Fruit fly (Drosophila melanogaster): ENCODE data around the gene Jon25Biii.

Jon25Biii gene

dm6 chr2L:4981278-4981966 is 30.9 kb upstream of the Jon25Biii start, which contains the start of the genes CG8892 and CG34126 (continued):
- peak; percentile 98 for TF ChIP-seq slbo (GFP tag; IDR thresholded peaks at IDR 0.05)
- TF ChIP-seq pnt (GFP tag; optimal IDR thresholded peaks at IDR 0.05) = peak; percentile 97
- TF ChIP-seq Pdp1 (GFP tag; optimal IDR thresholded peaks at IDR 0.05) = peak; percentile 95 to 98
- TF ChIP-seq Hr3 (GFP tag; optimal IDR thresholded peaks at IDR 0.05) = peak; percentile 99
- TF ChIP-seq CG13424 (tag; optimal IDR thresholded peaks at IDR 0.05) = peak; percentile 98
- peak; percentile 98 for TF ChIP-seq jumu (GFP tag; optimal IDR thresholded peaks at IDR 0.05)
- peak; percentile 94 for TF ChIP-seq CG15601 (tag; optimal IDR thresholded peaks at IDR 0.05)
- TF ChIP-seq CoRest (tag; optimal IDR thresholded peaks at IDR 0.05) = peak; percentile 99
- peak; percentile 89 for TF ChIP-seq GATAe (GFP tag; conservative IDR thresholded peaks at IDR 0.05)
- no peak for TF ChIP-seq usp (GFP tag; optimal IDR thresholded peaks at IDR 0.05)
- TF ChIP-seq CG6272 (GFP tag; IDR thresholded peaks at IDR 0.05) = peak; percentile 97
- peak; percentile 88 for TF ChIP-seq CG1024 (GFP tag; IDR thresholded peaks at IDR 0.05)
- peak; percentile 93 for TF ChIP-seq CG17385 (GFP tag; optimal IDR thresholded peaks at IDR 0.05)
- peak; percentile 96 for TF ChIP-seq CG18476 (GFP tag; optimal IDR thresholded peaks at IDR 0.05)
- peak; percentile 96 for TF ChIP-seq CG11247 (GFP tag; IDR thresholded peaks at IDR 0.05)
- peak; percentile 90 for TF ChIP-seq da (GFP tag; optimal IDR thresholded peaks at IDR 0.05)
- peak; percentile 84 for TF ChIP-seq CG10431 (GFP tag; optimal IDR thresholded peaks at IDR 0.05)
- peak; percentile 97 for TF ChIP-seq BtbVII (GFP tag; optimal IDR thresholded peaks at IDR 0.05)
- peak; percentile 87 for TF ChIP-seq sim (GFP tag; IDR thresholded peaks at IDR 0.05)
- peak; percentile 87 for TF ChIP-seq onecut (GFP tag; IDR thresholded peaks at IDR 0.05)
- TF ChIP-seq Ets65A (GFP tag) = peak; percentile 100
- peak; percentile 96 for TF ChIP-seq vvl (GFP tag; IDR thresholded peaks at IDR 0.05)
- peak; percentile 83 for TF ChIP-seq disco-r (GFP tag; optimal IDR thresholded peaks at IDR 0.05)
- peak; percentile 97 for TF ChIP-seq CG9215 (GFP tag; IDR thresholded peaks at IDR 0.05)
- peak; percentile 87 for TF ChIP-seq CG2116 (GFP tag; optimal IDR thresholded peaks at IDR 0.05)
- peak; percentile 66 for TF ChIP-seq CG31365 (tag; optimal IDR thresholded peaks at IDR 0.05)
- peak; percentile 98 for TF ChIP-seq sisA (GFP tag; IDR thresholded peaks at IDR 0.05)
- TF ChIP-seq Aef1 (GFP tag; IDR thresholded peaks at IDR 0.05) = peak; percentile 97
- TF ChIP-seq chinmo (GFP tag; IDR thresholded peaks at IDR 0.05; ENCODE audit: partially characterized antibody) = peak; percentile 87; the same call in 2 of the 4 replicates
- TF ChIP-seq lmd (GFP tag; IDR thresholded peaks at IDR 0.05) = peak; percentile 97
- peak; percentile 92 for TF ChIP-seq Elba2 (GFP tag; optimal IDR thresholded peaks at IDR 0.05)
- no peak for TF ChIP-seq bigmax (GFP tag; optimal IDR thresholded peaks at IDR 0.05)
- peak; percentile 96 for TF ChIP-seq CG17359 (tag; optimal IDR thresholded peaks at IDR 0.05)
- peak; percentile 97 for TF ChIP-seq bab2 (GFP tag; optimal IDR thresholded peaks at IDR 0.05)
- TF ChIP-seq dm (GFP tag; optimal IDR thresholded peaks at IDR 0.05) = peak; percentile 90
- peak; percentile 98 for TF ChIP-seq Ptx1 (GFP tag; IDR thresholded peaks at IDR 0.05)
- peak; percentile 96 for TF ChIP-seq B-H2 (GFP tag; optimal IDR thresholded peaks at IDR 0.05)
- peak; percentile 96 for TF ChIP-seq CG15269 (tag; optimal IDR thresholded peaks at IDR 0.05)
- peak; percentile 89 for TF ChIP-seq tap (tag; optimal IDR thresholded peaks at IDR 0.05)
- peak; percentile 98 for TF ChIP-seq Dbx (GFP tag; IDR thresholded peaks at IDR 0.05)
- TF ChIP-seq Sry-δ (GFP tag; optimal IDR thresholded peaks at IDR 0.05) = peak; percentile 73
- TF ChIP-seq br (optimal IDR thresholded peaks at IDR 0.05) = no peak
- peak; percentile 98 for TF ChIP-seq az2 (GFP tag; optimal IDR thresholded peaks at IDR 0.05)
- peak; percentile 96 for TF ChIP-seq dmrt11E (tag; optimal IDR thresholded peaks at IDR 0.05)
- peak in 1 of 3 experiments; percentile 76 for TF ChIP-seq Stat92E (GFP tag; optimal IDR thresholded peaks at IDR 0.05)
- TF ChIP-seq gsb-n (tag; optimal IDR thresholded peaks at IDR 0.05) = peak; percentile 93
- peak; percentile 97 for TF ChIP-seq CG34376 (GFP tag; optimal IDR thresholded peaks at IDR 0.05)
- peak; percentile 81 for TF ChIP-seq schlank (tag; optimal IDR thresholded peaks at IDR 0.05)
- TF ChIP-seq sd (tag; optimal IDR thresholded peaks at IDR 0.05) = peak; percentile 90
- TF ChIP-seq ftz-f1 (GFP tag; optimal IDR thresholded peaks at IDR 0.05) = peak; percentile 92
